Fruit fly (Drosophila melanogaster) whole organism, pupa: ENCODE data around the gene primo-1.

Experiments
- CG10348 ChIP-seq: fragments of 200-800 bp; sonication (Bioruptor generic); IDR thresholded peaks from 2 replicates; pipeline ENCODE4 v1.3.6; 2022; ENCODE audit warnings: missing biosample characterization, missing genetic modification characterization
- CG12605 ChIP-seq: fragments of 200-800 bp; sonication (Bioruptor generic); IDR thresholded peaks from 2 replicates; pipeline ENCODE4 v1.3.6; 2022; ENCODE audit warnings: missing biosample characterization, missing genetic modification characterization
- CG13204 ChIP-seq: fragments of 200-800 bp; sonication (Bioruptor generic); optimal IDR thresholded peaks from 2 replicates; lab custom pipeline; 2018; ENCODE audit warnings: missing biosample characterization, mild to moderate bottlenecking, missing genetic modification characterization, moderate library complexity
- CG14655 ChIP-seq: fragments of 200-800 bp; sonication (Bioruptor generic); optimal IDR thresholded peaks from 3 replicates; lab custom pipeline; 2017; ENCODE audit warnings: mild to moderate bottlenecking, missing biosample characterization, missing genetic modification reagents, missing genetic modification characterization
- CG15710 ChIP-seq: fragments of 200-800 bp; sonication (Bioruptor generic); optimal IDR thresholded peaks from 2 replicates; lab custom pipeline; 2018; ENCODE audit warnings: missing biosample characterization, mild to moderate bottlenecking, missing genetic modification characterization, moderate library complexity
- CG17806 ChIP-seq: fragments of 200-800 bp; sonication (Bioruptor generic); optimal IDR thresholded peaks from 2 replicates; lab custom pipeline; 2018; ENCODE audit warnings: missing biosample characterization, mild to moderate bottlenecking, missing genetic modification characterization, moderate library complexity
- CG32121 ChIP-seq: fragments of 200-800 bp; sonication (Bioruptor generic); IDR thresholded peaks from 2 replicates; pipeline ENCODE4 v1.3.6; 2022; ENCODE audit warnings: missing biosample characterization, missing genetic modification characterization
- CG34367 ChIP-seq: fragments of 200-800 bp; sonication (Bioruptor generic); optimal IDR thresholded peaks from 2 replicates; lab custom pipeline; 2018; ENCODE audit warnings: missing biosample characterization, mild to moderate bottlenecking, missing genetic modification characterization
- CG4496 ChIP-seq: fragments of 200-800 bp; sonication (Bioruptor generic); IDR thresholded peaks from 3 replicates; pipeline ENCODE4 v1.3.6; 2022; ENCODE audit warnings: missing biosample characterization, missing genetic modification characterization
- CG8159 ChIP-seq: fragments of 200-800 bp; sonication (Bioruptor generic); optimal IDR thresholded peaks from 3 replicates; lab custom pipeline; 2018; ENCODE audit warnings: missing biosample characterization, mild to moderate bottlenecking, missing genetic modification characterization, moderate library complexity
- CG8301 ChIP-seq: fragments of 200-800 bp; sonication (Bioruptor generic); optimal IDR thresholded peaks from 2 replicates; lab custom pipeline; 2018; ENCODE audit warnings: missing biosample characterization, mild to moderate bottlenecking, missing genetic modification characterization
- CG9948 ChIP-seq: fragments of 200-800 bp; sonication (Bioruptor generic); optimal IDR thresholded peaks from 2 replicates; lab custom pipeline; 2018; ENCODE audit warnings: missing biosample characterization, mild to moderate bottlenecking, missing genetic modification characterization, moderate library complexity
- D1 ChIP-seq: fragments of 200-800 bp; sonication (Bioruptor generic); optimal IDR thresholded peaks from 2 replicates; lab custom pipeline; 2018; ENCODE audit warnings: missing biosample characterization, mild to moderate bottlenecking, missing genetic modification characterization, moderate library complexity
- EcR ChIP-seq: fragments of 200-800 bp; sonication (Bioruptor generic); optimal IDR thresholded peaks from 3 replicates; lab custom pipeline; 2019; ENCODE audit warnings: missing biosample characterization, missing genetic modification characterization, mild to moderate bottlenecking, moderate library complexity, missing genetic modification reagents
- Ets98B ChIP-seq: fragments of 200-800 bp; sonication (Bioruptor generic); IDR thresholded peaks from 2 replicates; pipeline ENCODE4 v1.3.6; 2022; ENCODE audit warnings: missing biosample characterization, missing genetic modification characterization
- Pif1A ChIP-seq: fragments of 200-800 bp; sonication (Bioruptor generic); optimal IDR thresholded peaks from 3 replicates; lab custom pipeline; 2016; ENCODE audit warnings: missing biosample characterization, missing genetic modification characterization
- Pif1B ChIP-seq: fragments of 200-800 bp; sonication (Bioruptor generic); optimal IDR thresholded peaks from 3 replicates; lab custom pipeline; 2016; ENCODE audit warnings: missing biosample characterization, missing genetic modification characterization
- Snoo ChIP-seq: fragments of 200-800 bp; sonication (Bioruptor generic); optimal IDR thresholded peaks from 3 replicates; lab custom pipeline; 2017; ENCODE audit warnings: missing biosample characterization, mild to moderate bottlenecking, missing genetic modification characterization, inconsistent platforms
- fd96Ca ChIP-seq: fragments of 200-800 bp; sonication (Bioruptor generic); IDR thresholded peaks from 3 replicates; pipeline ENCODE4 v1.3.6; 2022; ENCODE audit warnings: missing biosample characterization, missing genetic modification characterization
- gl ChIP-seq: fragments of 200-800 bp; sonication (Bioruptor generic); optimal IDR thresholded peaks from 2 replicates; lab custom pipeline; 2018; ENCODE audit warnings: missing biosample characterization, mild to moderate bottlenecking, missing genetic modification characterization
- rn ChIP-seq: fragments of 200-800 bp; sonication (Bioruptor generic); IDR thresholded peaks from 2 replicates; pipeline ENCODE4 v1.3.6; 2022; ENCODE audit warnings: missing biosample characterization, missing genetic modification characterization

The primo-1 gene

dm6 chr3R:13715674-13716454 lies 4.2 kb upstream of the primo-1 start:
- TF ChIP-seq CG4496 (GFP tag; lab: Robert Waterston, UW) (no peak), CG15710 (tag; lab: Kevin White, UChicago) (peak; percentile 52), CG10348 (GFP tag; lab: Robert Waterston, UW) (no peak), CG8159 (tag; lab: Kevin White, UChicago) (peak; percentile 47), D1 (tag; lab: Kevin White, UChicago) (no peak), CG13204 (GFP tag; lab: Kevin White, UChicago) (peak; percentile 59), CG9948 (no peak), CG14655 (GFP tag; lab: Kevin White, UChicago) (peak; percentile 28), Pif1A (peak; percentile 49), CG32121 (GFP tag; lab: Robert Waterston, UW) (no peak), CG12605 (peak; percentile 60), rn (no peak), Ets98B (GFP tag; lab: Robert Waterston, UW) (no peak; the same call in 1 of the 2 replicates), CG34367 (tag; lab: Kevin White, UChicago) (peak; percentile 46), fd96Ca (GFP tag; lab: Robert Waterston, UW) (no peak), CG8301 (tag; lab: Kevin White, UChicago) (no peak), Snoo (no peak), Pif1B (GFP tag; lab: Kevin White, UChicago) (peak; percentile 33), gl (tag; lab: Kevin White, UChicago) (peak; percentile 77), EcR (GFP tag; lab: Kevin White, UChicago) (peak; percentile 42), CG17806 (tag; lab: Kevin White, UChicago) (no peak)

dm6 chr3R:13715012-13715673 lies 3.5 kb upstream of the primo-1 start, which contains the start of gene kmr:
kmr (plus strand) TSS chr3R:13715207.
- TF ChIP-seq CG32121 (GFP tag; lab: Robert Waterston, UW) (peak; percentile 50), CG10348 (GFP tag; lab: Robert Waterston, UW) (no peak), Pif1B (GFP tag; lab: Kevin White, UChicago) (peak; percentile 7), gl (tag; lab: Kevin White, UChicago) (peak; percentile 27), Pif1A (peak; percentile 63), CG4496 (GFP tag; lab: Robert Waterston, UW) (peak; percentile 64; the same call in 2 of the 3 replicates), EcR (GFP tag; lab: Kevin White, UChicago) (peak; percentile 73), Ets98B (GFP tag; lab: Robert Waterston, UW) (peak; percentile 62; the same call in 1 of the 2 replicates), rn (no peak), CG13204 (GFP tag; lab: Kevin White, UChicago) (peak; percentile 65), D1 (tag; lab: Kevin White, UChicago) (no peak), CG12605 (no peak; the same call in 1 of the 2 replicates), CG8301 (tag; lab: Kevin White, UChicago) (no peak), CG9948 (no peak)

dm6 chr3R:13713984-13714532 lies 2.4 kb upstream of the primo-1 start:
- TF ChIP-seq Ets98B (GFP tag; lab: Robert Waterston, UW) (peak; percentile 52), rn (no peak), CG8301 (tag; lab: Kevin White, UChicago) (no peak), CG8159 (tag; lab: Kevin White, UChicago) (peak; percentile 20), CG13204 (GFP tag; lab: Kevin White, UChicago) (no peak), gl (tag; lab: Kevin White, UChicago) (peak; percentile 16), CG17806 (tag; lab: Kevin White, UChicago) (no peak), CG10348 (GFP tag; lab: Robert Waterston, UW) (no peak), Pif1B (GFP tag; lab: Kevin White, UChicago) (peak; percentile 9), D1 (tag; lab: Kevin White, UChicago) (no peak), Pif1A (peak; percentile 39), CG15710 (tag; lab: Kevin White, UChicago) (no peak), CG34367 (tag; lab: Kevin White, UChicago) (no peak), Snoo (no peak), CG4496 (GFP tag; lab: Robert Waterston, UW) (peak; percentile 45; the same call in 2 of the 3 replicates)

- TF ChIP-seq gl (tag; lab: Kevin White, UChicago) (no peak), EcR (GFP tag; lab: Kevin White, UChicago) (no peak), D1 (tag; lab: Kevin White, UChicago) (no peak), Pif1A (peak; percentile 18), Ets98B (GFP tag; lab: Robert Waterston, UW) (no peak; the same call in 1 of the 2 replicates), CG32121 (GFP tag; lab: Robert Waterston, UW) (peak; percentile 32; the same call in 1 of the 2 replicates), CG15710 (tag; lab: Kevin White, UChicago) (peak; percentile 64), fd96Ca (GFP tag; lab: Robert Waterston, UW) (no peak), CG8159 (tag; lab: Kevin White, UChicago) (peak; percentile 77), Snoo (peak; percentile 28), CG9948 (peak; percentile 69), CG4496 (GFP tag; lab: Robert Waterston, UW) (peak; percentile 44; the same call in 2 of the 3 replicates), CG8301 (tag; lab: Kevin White, UChicago) (peak; percentile 62), Pif1B (GFP tag; lab: Kevin White, UChicago) (peak; percentile 7), CG12605 (peak; percentile 38; the same call in 1 of the 2 replicates), rn (no peak), CG10348 (GFP tag; lab: Robert Waterston, UW) (no peak), CG13204 (GFP tag; lab: Kevin White, UChicago) (no peak), CG17806 (tag; lab: Kevin White, UChicago) (peak; percentile 60), CG34367 (tag; lab: Kevin White, UChicago) (peak; percentile 54), CG14655 (GFP tag; lab: Kevin White, UChicago) (peak; percentile 69)
Observed at dm6 chr3R:13713541-13713940, 1.9 kb upstream of the primo-1 start.
